Worm (Caenorhabditis elegans): ENCODE data around the gene din-1.

The din-1 gene

DNA sequence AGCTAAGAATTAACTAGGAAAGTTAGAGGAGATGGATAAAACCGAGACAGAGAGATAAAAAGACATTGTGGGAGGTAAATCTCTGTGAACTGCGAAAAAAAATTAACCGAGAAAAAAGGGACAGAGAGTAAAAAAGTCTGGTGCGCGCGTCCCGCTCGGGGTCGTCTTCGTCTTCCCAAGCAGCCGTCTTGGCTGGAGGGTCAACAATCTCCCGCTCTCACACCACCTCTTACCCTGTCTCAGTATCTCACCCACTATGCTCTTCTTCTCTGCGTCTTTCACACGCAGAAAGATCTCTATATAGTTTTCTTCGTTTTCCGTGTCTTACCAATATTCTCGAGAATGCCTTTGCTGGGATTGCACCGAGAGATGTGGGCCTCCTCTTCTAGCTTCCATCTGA is 720 bp downstream of the din-1 start:
- TF ChIP-seq sptf-1 (tag; optimal IDR thresholded peaks at IDR 0.05), result no peak
- TF ChIP-seq snpc-4 (tag; optimal IDR thresholded peaks at IDR 0.05), result no peak
- peak; percentile 12 for TF ChIP-seq hlh-1 (tag; optimal IDR thresholded peaks at IDR 0.05)
- TF ChIP-seq lsy-2 (tag; optimal IDR thresholded peaks at IDR 0.05), result peak; percentile 3
- TF ChIP-seq mab-5 (tag; optimal IDR thresholded peaks at IDR 0.05), result no peak
- peak; percentile 59 for TF ChIP-seq unc-120 (tag; optimal IDR thresholded peaks at IDR 0.05; ENCODE audit: poor library complexity, severe bottlenecking)
- TF ChIP-seq cnd-1 (tag; optimal IDR thresholded peaks at IDR 0.05), result peak; percentile 6
- TF ChIP-seq nhr-237 (tag; optimal IDR thresholded peaks at IDR 0.05), result peak; percentile 12
- TF ChIP-seq nhr-2 (tag; optimal IDR thresholded peaks at IDR 0.05), result peak; percentile 8
- no peak for TF ChIP-seq ceh-83 (GFP tag; optimal IDR thresholded peaks at IDR 0.05)
- TF ChIP-seq bed-3 (GFP tag; optimal IDR thresholded peaks at IDR 0.05), result no peak
- peak; percentile 44 for TF ChIP-seq pha-4 (tag; optimal IDR thresholded peaks at IDR 0.05)
- no peak for TF ChIP-seq unc-62 (GFP tag; optimal IDR thresholded peaks at IDR 0.05)
- no peak for TF ChIP-seq elt-3 (tag; optimal IDR thresholded peaks at IDR 0.05)
- peak; percentile 44 for TF ChIP-seq mep-1 (tag; optimal IDR thresholded peaks at IDR 0.05)
- no peak for TF ChIP-seq unc-39 (tag; optimal IDR thresholded peaks at IDR 0.05)

DNA sequence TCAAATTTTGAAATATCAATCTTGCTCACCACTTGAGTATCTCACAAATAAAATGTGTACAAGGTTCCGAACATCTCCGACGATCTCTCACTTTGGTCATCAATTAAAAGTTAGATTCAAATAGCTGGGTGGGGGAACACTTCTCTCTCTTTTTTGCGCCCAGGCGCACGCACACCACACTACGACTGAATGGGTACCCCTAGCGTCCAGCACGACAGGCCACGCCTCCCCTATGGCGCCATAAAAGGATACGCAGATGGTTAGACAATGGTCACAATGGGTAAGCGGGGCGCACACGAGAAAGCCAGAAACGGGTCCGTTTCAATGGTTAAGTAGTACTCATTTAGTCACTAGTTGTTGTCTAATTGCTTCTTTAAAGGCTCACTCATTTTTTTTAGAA is 3.5 kb downstream of the din-1 start:
- no peak for TF ChIP-seq elt-3 (tag; optimal IDR thresholded peaks at IDR 0.05)
- TF ChIP-seq drap-1 (GFP tag; optimal IDR thresholded peaks at IDR 0.05), result no peak
- TF ChIP-seq sptf-1 (tag; optimal IDR thresholded peaks at IDR 0.05), result peak; percentile 19
- peak; percentile 21 for TF ChIP-seq ztf-11 (tag; optimal IDR thresholded peaks at IDR 0.05)
- no peak for TF ChIP-seq lin-13 (tag; optimal IDR thresholded peaks at IDR 0.05)
- TF ChIP-seq sem-2 (GFP tag; optimal IDR thresholded peaks at IDR 0.05), result no peak
- no peak for TF ChIP-seq pha-4 (tag; optimal IDR thresholded peaks at IDR 0.05)
- peak; percentile 4 for TF ChIP-seq cnd-1 (tag; optimal IDR thresholded peaks at IDR 0.05)

DNA sequence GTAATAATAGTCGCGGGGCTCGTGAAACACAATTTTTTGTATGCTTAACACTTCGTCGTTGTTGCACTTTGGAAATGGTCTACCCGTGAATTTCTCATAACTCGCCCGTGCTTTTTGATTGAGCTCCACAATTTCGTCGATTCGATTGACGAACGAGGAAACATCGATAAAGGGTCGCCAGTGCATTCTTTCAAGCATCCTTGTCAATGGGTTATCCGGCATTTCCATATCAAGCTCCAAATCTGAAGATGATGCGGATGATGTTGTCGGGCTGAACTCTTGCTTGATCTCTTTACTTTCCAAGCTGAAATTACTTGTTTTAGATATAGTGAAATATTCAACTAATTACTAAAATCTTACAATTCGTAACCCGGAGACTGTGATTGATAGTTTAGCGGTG is 5.5 kb downstream of the din-1 start:
- TF ChIP-seq nhr-237 (tag; optimal IDR thresholded peaks at IDR 0.05), result no peak
- no peak for TF ChIP-seq tbx-8 (GFP tag; optimal IDR thresholded peaks at IDR 0.05)
- no peak for TF ChIP-seq ztf-11 (tag; optimal IDR thresholded peaks at IDR 0.05)
- no peak for TF ChIP-seq ces-1 (GFP tag; optimal IDR thresholded peaks at IDR 0.05)
- no peak for TF ChIP-seq nhr-2 (tag; optimal IDR thresholded peaks at IDR 0.05)
- TF ChIP-seq bed-3 (GFP tag; optimal IDR thresholded peaks at IDR 0.05), result no peak
- no peak for TF ChIP-seq lin-32 (GFP tag; optimal IDR thresholded peaks at IDR 0.05)
- TF ChIP-seq elt-3 (tag; optimal IDR thresholded peaks at IDR 0.05), result no peak
- no peak for TF ChIP-seq M03D4.4 (tag; optimal IDR thresholded peaks at IDR 0.05)
- TF ChIP-seq mep-1 (tag; optimal IDR thresholded peaks at IDR 0.05), result no peak
- no peak for TF ChIP-seq drap-1 (GFP tag; optimal IDR thresholded peaks at IDR 0.05)
- no peak for TF ChIP-seq sem-2 (GFP tag; optimal IDR thresholded peaks at IDR 0.05)
- TF ChIP-seq blmp-1 (tag; optimal IDR thresholded peaks at IDR 0.05), result no peak

DNA sequence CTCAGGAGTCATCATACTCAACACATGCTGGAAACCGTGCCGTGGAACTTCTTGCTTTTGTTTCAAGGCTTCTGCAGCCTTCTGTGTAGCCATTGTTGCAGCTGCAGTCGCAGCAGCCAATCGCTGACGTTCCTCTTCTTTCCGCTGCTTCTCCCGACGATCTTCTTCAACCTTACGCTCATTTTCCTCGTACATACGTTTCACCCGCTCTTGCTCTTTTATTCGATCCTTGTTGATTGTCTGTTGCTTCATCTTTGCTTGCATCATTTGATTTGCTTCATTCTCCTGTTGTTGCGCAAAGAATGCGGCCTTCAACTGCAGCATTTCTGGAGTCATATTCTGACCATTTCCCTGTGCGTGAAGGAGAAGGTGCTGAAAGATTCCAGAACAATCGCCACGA is 10.8 kb downstream of the din-1 start:
- TF ChIP-seq sptf-1 (tag; optimal IDR thresholded peaks at IDR 0.05) (no peak), sem-2 (GFP tag; optimal IDR thresholded peaks at IDR 0.05) (peak; percentile 36)

DNA sequence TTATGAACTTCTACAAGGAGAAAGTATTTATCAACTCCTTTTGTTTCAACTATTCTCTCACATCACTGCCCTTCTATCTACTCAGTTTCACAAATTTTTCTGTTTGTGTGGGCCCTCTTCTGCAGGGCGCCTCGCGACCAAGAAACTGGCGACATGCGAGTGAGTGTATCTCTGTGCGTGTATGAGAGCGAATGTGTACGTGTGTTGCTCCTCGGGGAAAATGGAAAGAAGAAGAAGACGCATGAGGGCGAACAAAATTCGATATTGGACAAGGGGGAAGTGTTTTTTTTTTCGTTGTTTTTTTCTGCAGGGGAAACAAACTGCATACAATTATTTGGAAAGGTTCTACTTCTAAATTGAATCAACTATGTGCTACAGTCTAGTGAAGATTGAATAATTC is 11.8 kb downstream of the din-1 start:
- TF ChIP-seq sptf-1 (tag; optimal IDR thresholded peaks at IDR 0.05) (no peak), blmp-1 (tag; optimal IDR thresholded peaks at IDR 0.05) (no peak), ces-1 (GFP tag; optimal IDR thresholded peaks at IDR 0.05) (no peak), elt-1 (tag; optimal IDR thresholded peaks at IDR 0.05; ENCODE audit: borderline replicate concordance, insufficient read depth) (no peak), tbx-8 (GFP tag; optimal IDR thresholded peaks at IDR 0.05) (no peak), M03D4.4 (tag; optimal IDR thresholded peaks at IDR 0.05) (no peak), mab-5 (tag; optimal IDR thresholded peaks at IDR 0.05) (no peak), hlh-1 (tag; optimal IDR thresholded peaks at IDR 0.05) (no peak), ceh-43 (GFP tag; optimal IDR thresholded peaks at IDR 0.05) (no peak), lin-32 (GFP tag; optimal IDR thresholded peaks at IDR 0.05) (no peak), nhr-12 (tag; optimal IDR thresholded peaks at IDR 0.05) (no peak), sem-2 (GFP tag; optimal IDR thresholded peaks at IDR 0.05) (no peak), zip-8 (tag; optimal IDR thresholded peaks at IDR 0.05) (no peak), cnd-1 (tag; optimal IDR thresholded peaks at IDR 0.05) (no peak), nhr-2 (tag; optimal IDR thresholded peaks at IDR 0.05) (no peak), mep-1 (tag; optimal IDR thresholded peaks at IDR 0.05) (no peak)

All from whole organism, mixed stage, embryonic.